Fruit fly (Drosophila melanogaster): ENCODE measurements around the gene CAH8.

CAH8 gene

dm6 chr3R:22368777-22369214 lies 20.7 kb downstream of the CAH8 start (continued):
- TF ChIP-seq CG9215 (GFP tag; IDR thresholded peaks at IDR 0.05) (peak; percentile 73), MTF-1 (GFP tag; optimal IDR thresholded peaks at IDR 0.05; ENCODE audit: borderline replicate concordance) (no peak), CG8359 (GFP tag; optimal IDR thresholded peaks at IDR 0.05; ENCODE audit: borderline replicate concordance) (peak; percentile 19), corto (GFP tag; optimal IDR thresholded peaks at IDR 0.05) (peak; percentile 69), Rfx (GFP tag; IDR thresholded peaks at IDR 0.05) (peak; percentile 78), E2f2 (GFP tag; IDR thresholded peaks at IDR 0.05) (peak; percentile 54), Meics (GFP tag; optimal IDR thresholded peaks at IDR 0.05) (peak; percentile 77), danr (GFP tag; IDR thresholded peaks at IDR 0.05) (no peak), dysf (GFP tag; IDR thresholded peaks at IDR 0.05) (peak; percentile 82), CG32532 (GFP tag; IDR thresholded peaks at IDR 0.05) (peak; percentile 79), sc (optimal IDR thresholded peaks at IDR 0.05) (no peak), sc (GFP tag; optimal IDR thresholded peaks at IDR 0.05) (peak; percentile 17), CG8089 (GFP tag; optimal IDR thresholded peaks at IDR 0.05) (no peak), lab (GFP tag; optimal IDR thresholded peaks at IDR 0.05) (peak; percentile 85), Nf-YC (tag; optimal IDR thresholded peaks at IDR 0.05) (no peak), Dfd (GFP tag; optimal IDR thresholded peaks at IDR 0.05) (no peak), Six4 (GFP tag; optimal IDR thresholded peaks at IDR 0.05) (peak; percentile 37), NFAT (GFP tag; IDR thresholded peaks at IDR 0.05) (peak; percentile 65; the same call in 1 of the 2 replicates), Sry-δ (GFP tag; optimal IDR thresholded peaks at IDR 0.05) (no peak), CG4854 (GFP tag; optimal IDR thresholded peaks at IDR 0.05) (no peak), ato (GFP tag; IDR thresholded peaks at IDR 0.05; ENCODE audit: partially characterized antibody) (no peak), lmd (GFP tag; IDR thresholded peaks at IDR 0.05) (peak; percentile 78), stwl (tag; optimal IDR thresholded peaks at IDR 0.05) (no peak), Xbp1 (GFP tag; optimal IDR thresholded peaks at IDR 0.05) (peak; percentile 56), ind (GFP tag; optimal IDR thresholded peaks at IDR 0.05) (peak; percentile 63), Nf-YB (GFP tag; optimal IDR thresholded peaks at IDR 0.05) (peak; percentile 18), CG31224 (GFP tag; IDR thresholded peaks at IDR 0.05) (peak; percentile 59), ken (GFP tag; IDR thresholded peaks at IDR 0.05) (peak; percentile 76), CG6813 (GFP tag; optimal IDR thresholded peaks at IDR 0.05) (peak; percentile 6), run (tag; optimal IDR thresholded peaks at IDR 0.05) (peak; percentile 8), oc (tag; optimal IDR thresholded peaks at IDR 0.05) (no peak), BtbVII (GFP tag; optimal IDR thresholded peaks at IDR 0.05) (peak; percentile 72), CG13894 (tag; optimal IDR thresholded peaks at IDR 0.05) (no peak), CG11560 (tag; IDR thresholded peaks at IDR 0.05) (peak; percentile 60; the same call in 2 of the 3 replicates), sima (GFP tag; optimal IDR thresholded peaks at IDR 0.05) (no peak), CG16815 (GFP tag; optimal IDR thresholded peaks at IDR 0.05) (peak; percentile 47), Hmx (GFP tag; optimal IDR thresholded peaks at IDR 0.05) (peak; percentile 39), wor (GFP tag; IDR thresholded peaks at IDR 0.05) (peak; percentile 51), CG6654 (GFP tag; optimal IDR thresholded peaks at IDR 0.05) (no peak), Elba2 (GFP tag; optimal IDR thresholded peaks at IDR 0.05) (no peak), sob (GFP tag; IDR thresholded peaks at IDR 0.05) (peak; percentile 60), fd3F (GFP tag; optimal IDR thresholded peaks at IDR 0.05) (peak; percentile 12), br (optimal IDR thresholded peaks at IDR 0.05) (no peak), GATAe (GFP tag; conservative IDR thresholded peaks at IDR 0.05) (peak; percentile 13; the same call in 1 of the 2 replicates), gce (GFP tag; IDR thresholded peaks at IDR 0.05) (no peak), NfI (GFP tag; optimal IDR thresholded peaks at IDR 0.05) (peak; percentile 52), pho (GFP tag; optimal IDR thresholded peaks at IDR 0.05) (peak; percentile 19), Xrp1 (GFP tag; IDR thresholded peaks at IDR 0.05) (no peak; the same call in 1 of the 2 replicates), CG3995 (GFP tag; optimal IDR thresholded peaks at IDR 0.05) (no peak), Max (GFP tag; optimal IDR thresholded peaks at IDR 0.05) (no peak), az2 (GFP tag; optimal IDR thresholded peaks at IDR 0.05) (peak; percentile 52), rib (GFP tag; IDR thresholded peaks at IDR 0.05) (no peak)

Data from whole organism, embryonic.